Worm (Caenorhabditis elegans): Measurements from ENCODE around the gene F49C12.9.
"Not testable (repeated sequence)": the region's sequence is repeated elsewhere in the genome, so short reads cannot be mapped to it uniquely, and the experiment has no call there.

The F49C12.9 gene

DNA sequence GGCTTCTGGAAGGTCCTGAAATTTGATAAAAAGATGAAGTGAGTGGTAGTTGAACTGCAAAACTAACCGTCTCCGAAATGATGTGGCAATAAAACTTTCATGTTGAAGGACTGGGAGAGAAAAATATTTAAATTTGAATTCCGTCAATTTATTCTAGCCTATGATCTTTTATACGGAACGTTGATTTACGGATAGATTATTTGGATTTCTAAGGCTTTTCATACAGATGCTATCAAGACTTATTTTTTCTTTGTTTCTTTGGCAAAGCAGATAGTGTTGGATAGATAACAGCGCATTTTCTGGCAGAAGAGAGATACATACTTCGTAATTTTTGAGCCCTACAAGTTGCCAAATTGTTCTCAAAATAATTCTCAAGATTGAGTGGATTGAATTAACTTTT is 12.0 kb downstream of the F49C12.9 start, which contains the start of gene F49C12.4:
Gene F49C12.4, minus strand, starts transcription at position 101 of the 400 bp plus-strand sequence.
- TF ChIP-seq repo-1 (tag; optimal IDR thresholded peaks at IDR 0.05): no peak
- TF ChIP-seq zim-3 (tag; optimal IDR thresholded peaks at IDR 0.05): no peak
- TF ChIP-seq nfya-1 (tag; optimal IDR thresholded peaks at IDR 0.05; ENCODE audit: borderline replicate concordance, insufficient read depth): no peak
- TF ChIP-seq C17E4.6 (GFP tag; IDR thresholded peaks at IDR 0.05): no peak
- no peak for TF ChIP-seq ccch-3 (GFP tag; optimal IDR thresholded peaks at IDR 0.05)
- TF ChIP-seq ztf-6 (GFP tag; IDR thresholded peaks at IDR 0.05): no peak
- no peak for TF ChIP-seq B0261.1 (tag; optimal IDR thresholded peaks at IDR 0.05)
- TF ChIP-seq attf-6 (GFP tag; IDR thresholded peaks at IDR 0.05): no peak
- TF ChIP-seq tlf-1 (GFP tag; optimal IDR thresholded peaks at IDR 0.05): no peak
- TF ChIP-seq Y53F4B.3 (GFP tag; IDR thresholded peaks at IDR 0.05): no peak
- no peak for TF ChIP-seq sptf-2 (GFP tag; optimal IDR thresholded peaks at IDR 0.05)

DNA sequence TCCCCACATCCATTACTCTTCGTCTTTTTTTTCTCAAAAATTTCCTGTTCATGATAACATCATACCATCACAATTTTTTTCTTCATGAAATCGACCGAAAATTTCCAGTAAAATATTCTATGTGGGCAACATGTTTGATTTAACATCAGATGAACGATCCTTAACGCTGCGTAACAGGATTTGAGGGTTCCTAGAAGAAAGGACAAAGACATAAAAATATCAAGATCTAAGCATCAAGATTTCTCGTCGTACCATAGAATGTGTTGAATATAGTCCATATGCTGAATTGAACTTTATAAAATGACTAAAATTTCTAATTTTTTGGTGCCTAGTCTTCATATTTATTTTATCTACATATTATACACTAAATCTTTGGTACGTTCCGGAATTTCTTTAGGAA is 15.9 kb downstream of the F49C12.9 start, which contains the start of gene F49C12.3:
Gene F49C12.3, plus strand, starts transcription at position 301 of the 400 bp plus-strand sequence.
- no peak for TF ChIP-seq sptf-2 (GFP tag; optimal IDR thresholded peaks at IDR 0.05)
- no peak for TF ChIP-seq mes-4 (tag; optimal IDR thresholded peaks at IDR 0.05)
- no peak for TF ChIP-seq nhr-90 (tag; optimal IDR thresholded peaks at IDR 0.05)
- TF ChIP-seq lir-1 (GFP tag; conservative IDR thresholded peaks at IDR 0.05): no peak
- TF ChIP-seq snpc-4 (GFP tag; optimal IDR thresholded peaks at IDR 0.05): no peak
- TF ChIP-seq snpc-4 (tag; optimal IDR thresholded peaks at IDR 0.05): no peak

DNA sequence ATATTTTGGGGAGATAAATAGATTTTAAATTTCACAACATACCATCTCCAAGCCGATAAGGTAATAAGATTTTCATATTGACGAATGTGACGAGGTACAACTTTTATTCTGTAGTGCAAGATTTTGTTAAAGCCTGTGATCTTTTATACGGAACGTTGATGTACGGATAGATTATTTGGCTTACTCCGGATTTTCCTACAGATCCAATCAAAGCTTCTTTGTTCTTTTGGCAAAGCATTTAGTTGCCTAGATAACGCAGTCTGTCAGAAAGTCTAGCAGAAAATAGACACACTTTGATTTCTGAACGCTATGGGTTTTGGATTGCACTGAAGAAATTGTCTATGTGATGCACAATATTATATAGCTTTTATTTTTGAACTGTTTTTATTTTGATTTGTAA is 16.9 kb downstream of the F49C12.9 start, which contains the start of gene F49C12.2:
Gene F49C12.2, minus strand, starts transcription at position 101 of the 400 bp plus-strand sequence.
- TF ChIP-seq dox-1 (GFP tag; IDR thresholded peaks at IDR 0.05) (no peak), egl-44 (GFP tag; IDR thresholded peaks at IDR 0.05) (no peak), athp-1 (tag; optimal IDR thresholded peaks at IDR 0.05) (no peak), lag-1 (GFP tag; IDR thresholded peaks at IDR 0.05) (no peak), rpc-1 (optimal IDR thresholded peaks at IDR 0.05) (no peak), rpc-1 (tag; optimal IDR thresholded peaks at IDR 0.05) (no peak), efl-1 (GFP tag; optimal IDR thresholded peaks at IDR 0.05) (no peak), him-1 (tag; optimal IDR thresholded peaks at IDR 0.05) (no peak), B0035.1 (tag; optimal IDR thresholded peaks at IDR 0.05) (no peak), ztf-18 (tag; optimal IDR thresholded peaks at IDR 0.05) (no peak), cebp-2 (GFP tag; IDR thresholded peaks at IDR 0.05) (no peak), K11D2.4 (GFP tag; IDR thresholded peaks at IDR 0.05) (no peak), mes-4 (tag; optimal IDR thresholded peaks at IDR 0.05) (no peak), snpc-3.4 (tag; optimal IDR thresholded peaks at IDR 0.05) (no peak)

DNA sequence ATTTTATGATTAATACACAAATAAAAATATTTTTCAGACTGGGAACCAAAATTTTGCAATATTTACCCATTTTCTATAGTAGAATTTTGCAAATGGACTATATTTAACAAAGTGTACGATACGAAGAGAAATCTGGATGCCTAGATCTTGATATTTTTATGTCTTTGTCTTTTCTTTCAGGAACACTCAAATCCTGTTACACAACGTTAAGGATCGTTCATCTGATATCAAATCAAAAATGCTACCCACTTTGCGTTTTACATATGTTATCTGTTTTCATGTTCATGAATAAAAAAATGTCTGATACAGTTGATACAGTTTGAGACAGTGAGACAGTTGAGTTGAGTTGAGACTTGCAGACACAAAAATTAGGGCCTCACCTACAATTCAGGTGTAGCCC is 19.7 kb downstream of the F49C12.9 start, which contains the start of gene F49C12.1:
Gene F49C12.1, minus strand, starts transcription at position 70 of the 400 bp plus-strand sequence.
- no peak for TF ChIP-seq ceh-79 (tag; optimal IDR thresholded peaks at IDR 0.05)
- TF ChIP-seq C06A6.2 (GFP tag; conservative IDR thresholded peaks at IDR 0.05): no peak
- no peak for TF ChIP-seq F39B2.1 (GFP tag; IDR thresholded peaks at IDR 0.05)

DNA sequence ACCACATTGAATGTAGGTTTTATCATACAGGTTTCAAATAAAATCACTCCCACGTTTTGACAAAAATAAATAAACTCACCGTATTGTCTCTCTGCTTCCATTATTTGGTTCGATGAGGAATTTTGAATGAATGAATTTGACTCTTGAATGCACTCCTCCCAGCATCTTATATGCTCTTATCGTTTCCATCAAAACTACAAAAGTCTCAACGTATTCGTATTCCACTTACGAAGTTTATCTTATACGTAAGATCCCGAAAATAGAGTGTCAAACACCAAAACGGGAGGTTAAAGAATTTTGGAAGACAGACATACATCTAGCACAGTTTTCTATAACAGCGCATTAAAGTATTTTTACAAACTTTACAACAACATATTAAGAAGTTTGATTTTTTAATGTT is 22.2 kb downstream of the F49C12.9 start, which contains the start of gene nhr-264:
Gene nhr-264, minus strand, starts transcription at position 101 of the 400 bp plus-strand sequence.
- TF ChIP-seq ztf-26 (tag; optimal IDR thresholded peaks at IDR 0.05); hsf-1 (GFP tag; IDR thresholded peaks at IDR 0.05); ztf-22 (GFP tag; optimal IDR thresholded peaks at IDR 0.05): not testable (repeated sequence)
